Worm (Caenorhabditis elegans) whole organism, mixed stage, embryonic: Measurements from ENCODE around the gene lips-3.

Experiments used
- M03D4.4 ChIP-seq: sonication (generic microtip); optimal IDR thresholded peaks from 2 replicates; lab custom pipeline; 2017; ENCODE audit warnings: mild to moderate bottlenecking, missing genetic modification characterization, missing compliant biosample characterization
- bed-3 ChIP-seq: fragments of 200-800 bp; sonication (Bioruptor generic); optimal IDR thresholded peaks from 3 replicates; lab custom pipeline; 2018; ENCODE audit warnings: mild to moderate bottlenecking, missing genetic modification characterization, moderate library complexity, missing compliant biosample characterization
- blmp-1 ChIP-seq: fragments of 150-350 bp; optimal IDR thresholded peaks from 2 replicates; lab custom pipeline; 2014; ENCODE audit warnings: missing biosample characterization, missing genetic modification characterization
- ceh-39 ChIP-seq: fragments of 150-350 bp; optimal IDR thresholded peaks from 2 replicates; lab custom pipeline; 2014; ENCODE audit warnings: missing biosample characterization, missing genetic modification characterization
- ceh-43 ChIP-seq: fragments of 200-800 bp; sonication (Bioruptor generic); optimal IDR thresholded peaks from 2 replicates; lab custom pipeline; 2018; ENCODE audit warnings: mild to moderate bottlenecking, missing genetic modification characterization, moderate library complexity, missing compliant biosample characterization
- ceh-83 ChIP-seq: fragments of 200-800 bp; sonication (Bioruptor generic); optimal IDR thresholded peaks from 2 replicates; lab custom pipeline; 2018; ENCODE audit warnings: mild to moderate bottlenecking, missing genetic modification characterization, missing compliant biosample characterization
- ces-1 ChIP-seq: fragments of 150-350 bp; optimal IDR thresholded peaks from 2 replicates; lab custom pipeline; 2014; ENCODE audit warnings: missing biosample characterization, missing genetic modification reagents, missing genetic modification characterization
- cnd-1 ChIP-seq: fragments of 200-800 bp; sonication (Bioruptor generic); optimal IDR thresholded peaks from 2 replicates; lab custom pipeline; 2018; ENCODE audit warnings: mild to moderate bottlenecking, missing genetic modification characterization, missing compliant biosample characterization
- drap-1 ChIP-seq: fragments of 200-800 bp; sonication (Bioruptor generic); optimal IDR thresholded peaks from 3 replicates; lab custom pipeline; 2018; ENCODE audit warnings: mild to moderate bottlenecking, missing genetic modification characterization, missing compliant biosample characterization
- elt-3 ChIP-seq: fragments of 150-350 bp; optimal IDR thresholded peaks from 2 replicates; lab custom pipeline; 2014; ENCODE audit warnings: missing biosample characterization, missing genetic modification characterization
- ham-2 ChIP-seq: fragments of 200-800 bp; sonication (Bioruptor generic); optimal IDR thresholded peaks from 2 replicates; lab custom pipeline; 2018; ENCODE audit warnings: mild to moderate bottlenecking, missing genetic modification characterization, missing compliant biosample characterization
- hlh-1 ChIP-seq: fragments of 150-350 bp; optimal IDR thresholded peaks from 2 replicates; lab custom pipeline; 2014; ENCODE audit warnings: missing biosample characterization, missing genetic modification reagents, missing genetic modification characterization
- lin-13 ChIP-seq: fragments of 150-350 bp; optimal IDR thresholded peaks from 2 replicates; lab custom pipeline; 2014; ENCODE audit warnings: missing biosample characterization, missing genetic modification characterization
- lin-32 ChIP-seq: fragments of 200-800 bp; sonication (Bioruptor generic); optimal IDR thresholded peaks from 2 replicates; lab custom pipeline; 2018; ENCODE audit warnings: mild to moderate bottlenecking, missing genetic modification characterization, missing compliant biosample characterization
- lsy-2 ChIP-seq: fragments of 150-350 bp; optimal IDR thresholded peaks from 2 replicates; lab custom pipeline; 2014; ENCODE audit warnings: missing biosample characterization, missing genetic modification characterization
- mab-5 ChIP-seq: fragments of 150-350 bp; optimal IDR thresholded peaks from 2 replicates; lab custom pipeline; 2014; ENCODE audit warnings: missing biosample characterization, missing genetic modification characterization
- mep-1 ChIP-seq: fragments of 150-350 bp; optimal IDR thresholded peaks from 2 replicates; lab custom pipeline; 2017; ENCODE audit warnings: missing biosample characterization, missing genetic modification reagents, missing genetic modification characterization, inconsistent platforms
- mls-2 ChIP-seq: sonication (generic microtip); optimal IDR thresholded peaks from 2 replicates; lab custom pipeline; 2016; ENCODE audit warnings: mild to moderate bottlenecking, missing genetic modification characterization, moderate library complexity, missing compliant biosample characterization
- nhr-12 ChIP-seq: fragments of 150-350 bp; optimal IDR thresholded peaks from 2 replicates; lab custom pipeline; 2014; ENCODE audit warnings: missing biosample characterization, missing genetic modification characterization
- nhr-2 ChIP-seq: fragments of 150-350 bp; optimal IDR thresholded peaks from 2 replicates; lab custom pipeline; 2014; ENCODE audit warnings: missing biosample characterization, missing genetic modification characterization
- nhr-237 ChIP-seq: fragments of 150-350 bp; optimal IDR thresholded peaks from 2 replicates; lab custom pipeline; 2014; ENCODE audit warnings: missing biosample characterization, missing genetic modification characterization
- nhr-28 ChIP-seq: fragments of 150-350 bp; optimal IDR thresholded peaks from 2 replicates; lab custom pipeline; 2014; ENCODE audit warnings: missing biosample characterization, missing genetic modification characterization
- nhr-76 ChIP-seq: sonication (generic microtip); optimal IDR thresholded peaks from 2 replicates; lab custom pipeline; 2017; ENCODE audit warnings: missing biosample characterization, missing genetic modification characterization
- pha-4 ChIP-seq: fragments of 150-350 bp; optimal IDR thresholded peaks from 2 replicates; lab custom pipeline; 2018; ENCODE audit warnings: missing biosample characterization, missing genetic modification reagents, missing genetic modification characterization
- sptf-1 ChIP-seq: sonication (generic microtip); optimal IDR thresholded peaks from 2 replicates; lab custom pipeline; 2017; ENCODE audit warnings: mild to moderate bottlenecking, missing genetic modification characterization, moderate library complexity, missing compliant biosample characterization
- tbx-8 ChIP-seq: fragments of 200-800 bp; sonication (Bioruptor generic); optimal IDR thresholded peaks from 2 replicates; lab custom pipeline; 2018; ENCODE audit warnings: mild to moderate bottlenecking, missing genetic modification characterization, moderate library complexity, missing compliant biosample characterization
- unc-120 ChIP-seq: sonication (generic microtip); optimal IDR thresholded peaks from 2 replicates; lab custom pipeline; 2017; ENCODE audit warnings: missing genetic modification characterization, missing compliant biosample characterization; ENCODE audit not compliant: poor library complexity, severe bottlenecking
- unc-39 ChIP-seq: fragments of 150-350 bp; optimal IDR thresholded peaks from 2 replicates; lab custom pipeline; 2014; ENCODE audit warnings: missing biosample characterization, missing genetic modification characterization
- zip-8 ChIP-seq: fragments of 150-350 bp; optimal IDR thresholded peaks from 2 replicates; lab custom pipeline; 2014; ENCODE audit warnings: missing biosample characterization, missing genetic modification characterization
- ztf-11 ChIP-seq: fragments of 150-350 bp; optimal IDR thresholded peaks from 2 replicates; lab custom pipeline; 2014; ENCODE audit warnings: missing biosample characterization, missing genetic modification characterization

Gene lips-3

ce11 chrIII:4578385-4578903 is 37.9 kb upstream of the lips-3 start, which contains the start of the genes sel-5 and wdr-48:
TSS of gene sel-5 (minus strand) at chrIII:4578437.
TSS of gene wdr-48 (plus strand) at chrIII:4578853.
- peak; percentile 39 for TF ChIP-seq mep-1 (tag; lab: Kevin White, UChicago)
- no peak for TF ChIP-seq tbx-8 (GFP tag; lab: Kevin White, UChicago)
- no peak for TF ChIP-seq elt-3 (tag; lab: Kevin White, UChicago)
- peak; percentile 33 for TF ChIP-seq lin-13
- TF ChIP-seq mls-2: no peak
- TF ChIP-seq ceh-83: no peak
- TF ChIP-seq ces-1 (GFP tag; lab: Kevin White, UChicago): peak; percentile 32
- no peak for TF ChIP-seq nhr-12 (tag; lab: Kevin White, UChicago)
- no peak for TF ChIP-seq sptf-1 (tag; lab: Kevin White, UChicago)
- TF ChIP-seq hlh-1 (tag; lab: Kevin White, UChicago): no peak
- peak; percentile 74 for TF ChIP-seq lsy-2 (tag; lab: Kevin White, UChicago)
- TF ChIP-seq lin-32 (GFP tag; lab: Kevin White, UChicago): no peak
- peak; percentile 34 for TF ChIP-seq unc-120 (tag; lab: Kevin White, UChicago)
- TF ChIP-seq nhr-28 (tag; lab: Kevin White, UChicago): no peak

ce11 chrIII:4581495-4581894 is 34.8 kb upstream of the lips-3 start, which contains the start of gene F35G12.12:
TSS of gene F35G12.12 (plus strand) at chrIII:4581795.
- TF ChIP-seq bed-3 (GFP tag; lab: Kevin White, UChicago) (no peak), pha-4 (no peak), unc-39 (tag; lab: Kevin White, UChicago) (no peak), ces-1 (GFP tag; lab: Kevin White, UChicago) (no peak), nhr-2 (tag; lab: Kevin White, UChicago) (no peak), blmp-1 (tag; lab: Kevin White, UChicago) (no peak), tbx-8 (GFP tag; lab: Kevin White, UChicago) (no peak), ham-2 (GFP tag; lab: Kevin White, UChicago) (no peak), lin-13 (no peak), zip-8 (tag; lab: Kevin White, UChicago) (no peak), ceh-39 (tag; lab: Kevin White, UChicago) (no peak), cnd-1 (tag; lab: Kevin White, UChicago) (no peak), lsy-2 (tag; lab: Kevin White, UChicago) (no peak), mls-2 (no peak), unc-120 (tag; lab: Kevin White, UChicago) (no peak), lin-32 (GFP tag; lab: Kevin White, UChicago) (no peak)

- no peak for TF ChIP-seq blmp-1 (tag; lab: Kevin White, UChicago)
- TF ChIP-seq ceh-83: no peak
- no peak for TF ChIP-seq nhr-2 (tag; lab: Kevin White, UChicago)
- no peak for TF ChIP-seq ztf-11 (tag; lab: Kevin White, UChicago)
- TF ChIP-seq unc-39 (tag; lab: Kevin White, UChicago): no peak
- no peak for TF ChIP-seq ham-2 (GFP tag; lab: Kevin White, UChicago)
- TF ChIP-seq mab-5 (tag; lab: Kevin White, UChicago): no peak
- no peak for TF ChIP-seq mls-2
- no peak for TF ChIP-seq nhr-237 (tag; lab: Kevin White, UChicago)
- TF ChIP-seq elt-3 (tag; lab: Kevin White, UChicago): no peak
- TF ChIP-seq tbx-8 (GFP tag; lab: Kevin White, UChicago): no peak
- TF ChIP-seq nhr-28 (tag; lab: Kevin White, UChicago): no peak
- TF ChIP-seq bed-3 (GFP tag; lab: Kevin White, UChicago): no peak
Observed at ce11 chrIII:4584068-4584566, 32.2 kb upstream of the lips-3 start, which contains the start of gene F35G12.5. TSS of gene F35G12.5 (plus strand) at chrIII:4584118.

- TF ChIP-seq ham-2 (GFP tag; lab: Kevin White, UChicago) (peak; percentile 28), pha-4 (peak; percentile 48), ces-1 (GFP tag; lab: Kevin White, UChicago) (peak; percentile 91), lsy-2 (tag; lab: Kevin White, UChicago) (peak; percentile 92), hlh-1 (tag; lab: Kevin White, UChicago) (no peak), lin-13 (peak; percentile 19), ceh-43 (GFP tag; lab: Kevin White, UChicago) (peak; percentile 40), ceh-39 (tag; lab: Kevin White, UChicago) (no peak)
Observed at ce11 chrIII:4587177-4587576, 29.2 kb upstream of the lips-3 start, which contains the start of the genes F35G12.7 and smc-4. TSS of gene F35G12.7 (minus strand) at chrIII:4587330. TSS of gene smc-4 (plus strand) at chrIII:4587501.

- TF ChIP-seq nhr-28 (tag; lab: Kevin White, UChicago) (no peak), hlh-1 (tag; lab: Kevin White, UChicago) (no peak), M03D4.4 (tag; lab: Kevin White, UChicago) (no peak), mab-5 (tag; lab: Kevin White, UChicago) (no peak), nhr-237 (tag; lab: Kevin White, UChicago) (no peak), lin-13 (no peak), drap-1 (GFP tag; lab: Kevin White, UChicago) (no peak), ceh-43 (GFP tag; lab: Kevin White, UChicago) (no peak), nhr-76 (no peak)
Observed at ce11 chrIII:4593098-4593697, 23.1 kb upstream of the lips-3 start, which contains the start of gene erh-2. TSS of gene erh-2 (plus strand) at chrIII:4593231.
